Fruit fly (Drosophila melanogaster): ENCODE measurements around the gene CG4887.

The CG4887 gene

dm6 chr2L:1150554-1150953, 22.3 kb upstream of the CG4887 start, which contains the start of the genes Tfb4 and Vps29 (continued):
- TF ChIP-seq CG2712 (tag; optimal IDR thresholded peaks at IDR 0.05) (peak; percentile 49), shn (GFP tag; optimal IDR thresholded peaks at IDR 0.05) (peak; percentile 18), cas (GFP tag; IDR thresholded peaks at IDR 0.05) (0 out of 2 replicates have a peak, but pooled peaks have one; percentile 15), sens (GFP tag) (peak; percentile 35), jumu (GFP tag; optimal IDR thresholded peaks at IDR 0.05) (peak; percentile 63), CG11504 (tag; optimal IDR thresholded peaks at IDR 0.05) (no peak), bowl (GFP tag; IDR thresholded peaks at IDR 0.05) (peak; percentile 16; the same call in 1 of the 2 replicates), hkb (optimal IDR thresholded peaks at IDR 0.05) (no peak), hkb (GFP tag; IDR thresholded peaks at IDR 0.05) (peak; percentile 61), CG34422 (GFP tag; IDR thresholded peaks at IDR 0.05) (peak; percentile 68; the same call in 1 of the 3 replicates), bbx (GFP tag; IDR thresholded peaks at IDR 0.05; ENCODE audit: partially characterized antibody) (peak; percentile 97), CG8924 (tag; optimal IDR thresholded peaks at IDR 0.05) (peak; percentile 39), pan (optimal IDR thresholded peaks at IDR 0.05) (no peak), pan (GFP tag; optimal IDR thresholded peaks at IDR 0.05 in 1 of 2, IDR thresholded peaks at IDR 0.05 in 1 of 2) (peak in 1 of 2 experiments; percentile 52), CG17612 (GFP tag; IDR thresholded peaks at IDR 0.05) (no peak), CG10147 (GFP tag; optimal IDR thresholded peaks at IDR 0.05) (no peak), CG15601 (tag; optimal IDR thresholded peaks at IDR 0.05) (peak; percentile 11), Mrtf (GFP tag; IDR thresholded peaks at IDR 0.05) (0 out of 3 replicates have a peak, but pooled peaks have one; percentile 21), zfh1 (GFP tag; IDR thresholded peaks at IDR 0.05) (peak; percentile 65; the same call in 2 of the 3 replicates), CG14860 (GFP tag; IDR thresholded peaks at IDR 0.05; ENCODE audit: partially characterized antibody) (peak; percentile 93), Dp (GFP tag; optimal IDR thresholded peaks at IDR 0.05) (peak; percentile 65), CG6683 (GFP tag; optimal IDR thresholded peaks at IDR 0.05) (no peak), al (GFP tag; IDR thresholded peaks at IDR 0.05) (peak; percentile 38; the same call in 1 of the 2 replicates), Six4 (GFP tag; optimal IDR thresholded peaks at IDR 0.05) (peak; percentile 26), CG1647 (GFP tag; optimal IDR thresholded peaks at IDR 0.05) (no peak), CG8089 (GFP tag; optimal IDR thresholded peaks at IDR 0.05) (no peak), dysf (GFP tag; IDR thresholded peaks at IDR 0.05) (peak; percentile 15; the same call in 1 of the 3 replicates), vvl (GFP tag; IDR thresholded peaks at IDR 0.05) (peak; percentile 58; the same call in 1 of the 2 replicates), B-H1 (GFP tag; IDR thresholded peaks at IDR 0.05) (no peak; the same call in 2 of the 3 replicates), cwo (GFP tag; optimal IDR thresholded peaks at IDR 0.05) (no peak), hbn (GFP tag; IDR thresholded peaks at IDR 0.05; ENCODE audit: partially characterized antibody) (peak; percentile 89), CG6813 (GFP tag; optimal IDR thresholded peaks at IDR 0.05) (no peak), CHES-1-like (GFP tag; optimal IDR thresholded peaks at IDR 0.05) (peak; percentile 65), crc (GFP tag; optimal IDR thresholded peaks at IDR 0.05) (peak; percentile 7), CG14710 (tag; optimal IDR thresholded peaks at IDR 0.05) (peak; percentile 52), Ets65A (GFP tag) (peak; percentile 94), Opbp (GFP tag; IDR thresholded peaks at IDR 0.05; ENCODE audit: partially characterized antibody) (peak; percentile 94), CG30403 (GFP tag; optimal IDR thresholded peaks at IDR 0.05) (peak; percentile 51), Sox100B (GFP tag; optimal IDR thresholded peaks at IDR 0.05) (no peak), fu2 (GFP tag; optimal IDR thresholded peaks at IDR 0.05) (peak; percentile 49), stwl (tag; optimal IDR thresholded peaks at IDR 0.05) (peak; percentile 91), CG17361 (GFP tag; IDR thresholded peaks at IDR 0.05) (no peak), wek (GFP tag; optimal IDR thresholded peaks at IDR 0.05) (peak; percentile 85), ci (GFP tag; IDR thresholded peaks at IDR 0.05) (peak; percentile 87), CG18262 (tag; optimal IDR thresholded peaks at IDR 0.05) (no peak), ATbp (GFP tag; optimal IDR thresholded peaks at IDR 0.05) (no peak), CG12155 (GFP tag; optimal IDR thresholded peaks at IDR 0.05) (peak; percentile 50), fd64A (GFP tag; optimal IDR thresholded peaks at IDR 0.05) (no peak), z (GFP tag; IDR thresholded peaks at IDR 0.05) (no peak), prd (optimal IDR thresholded peaks at IDR 0.05) (no peak), prd (GFP tag; IDR thresholded peaks at IDR 0.05) (peak; percentile 31; the same call in 1 of the 3 replicates)
